Worm (Caenorhabditis elegans) whole organism, young adult: ENCODE measurements around the gene mrps-14.

Experiments used
- B0336.3 ChIP-seq: fragments of 200-800 bp; sonication (Bioruptor generic); IDR thresholded peaks from 2 replicates; pipeline ENCODE4 v1.3.6; 2022; ENCODE audit warnings: missing genetic modification characterization, missing compliant biosample characterization
- D2030.7 ChIP-seq: fragments of 200-800 bp; sonication (Bioruptor generic); IDR thresholded peaks from 2 replicates; pipeline ENCODE4 v1.3.6; 2022; ENCODE audit warnings: missing genetic modification reagents, missing genetic modification characterization, missing compliant biosample characterization
- F10E7.11 ChIP-seq: sonication (generic microtip); optimal IDR thresholded peaks from 2 replicates; lab custom pipeline; 2017; ENCODE audit warnings: mild to moderate bottlenecking, missing genetic modification characterization, moderate library complexity, missing compliant biosample characterization
- F33H1.4 ChIP-seq: fragments of 200-800 bp; sonication (Bioruptor generic); IDR thresholded peaks from 2 replicates; pipeline ENCODE4 v1.3.6; 2022; ENCODE audit warnings: missing genetic modification reagents, missing genetic modification characterization, missing compliant biosample characterization
- F39B2.1 ChIP-seq: fragments of 200-800 bp; sonication (Bioruptor generic); IDR thresholded peaks from 2 replicates; pipeline ENCODE4 v1.3.6; 2022; ENCODE audit warnings: missing genetic modification reagents, missing genetic modification characterization, missing compliant biosample characterization
- F49E8.2 ChIP-seq: sonication (generic microtip); optimal IDR thresholded peaks from 3 replicates; lab custom pipeline; 2017; ENCODE audit warnings: missing genetic modification characterization, mild to moderate bottlenecking, missing compliant biosample characterization, antibody characterized with exemption, moderate library complexity; ENCODE audit not compliant: insufficient read depth
- F55B11.4 ChIP-seq: sonication (generic microtip); optimal IDR thresholded peaks from 2 replicates; lab custom pipeline; 2016; ENCODE audit warnings: missing compliant biosample characterization, missing genetic modification characterization, borderline replicate concordance; ENCODE audit not compliant: insufficient read depth
- K11D2.4 ChIP-seq: fragments of 200-800 bp; sonication (Bioruptor generic); IDR thresholded peaks from 2 replicates; pipeline ENCODE4 v1.3.6; 2022; ENCODE audit warnings: missing genetic modification reagents, missing genetic modification characterization, missing compliant biosample characterization
- K12H6.12 ChIP-seq: fragments of 200-800 bp; sonication (Bioruptor generic); optimal IDR thresholded peaks from 2 replicates; lab custom pipeline; 2018; ENCODE audit warnings: mild to moderate bottlenecking, missing genetic modification characterization, missing compliant biosample characterization
- Y53G8AR.9 ChIP-seq: fragments of 200-800 bp; sonication (Bioruptor generic); conservative IDR thresholded peaks from 2 replicates; pipeline ENCODE4 v1.3.6; 2022; ENCODE audit warnings: missing genetic modification reagents, missing genetic modification characterization, missing compliant biosample characterization
- Y56A3A.18 ChIP-seq: fragments of 200-800 bp; sonication (Bioruptor generic); IDR thresholded peaks from 2 replicates; pipeline ENCODE4 v1.3.6; 2022; ENCODE audit warnings: missing genetic modification reagents, missing genetic modification characterization, missing compliant biosample characterization
- Y95B8A.8 ChIP-seq: fragments of 200-800 bp; sonication (Bioruptor generic); IDR thresholded peaks from 2 replicates; pipeline ENCODE4 v1.3.6; 2022; ENCODE audit warnings: missing genetic modification reagents, missing genetic modification characterization, missing compliant biosample characterization
- aptf-3 ChIP-seq: fragments of 200-800 bp; sonication (Bioruptor generic); IDR thresholded peaks from 2 replicates; pipeline ENCODE4 v1.3.6; 2022; ENCODE audit warnings: missing genetic modification characterization, missing compliant biosample characterization
- bed-1 ChIP-seq: fragments of 200-800 bp; sonication (Bioruptor generic); IDR thresholded peaks from 2 replicates; pipeline ENCODE4 v1.3.6; 2022; ENCODE audit warnings: missing genetic modification reagents, missing genetic modification characterization, missing compliant biosample characterization
- ccch-3 ChIP-seq: fragments of 200-800 bp; sonication (Bioruptor generic); optimal IDR thresholded peaks from 2 replicates; lab custom pipeline; 2018; ENCODE audit warnings: mild to moderate bottlenecking, missing genetic modification characterization, missing compliant biosample characterization
- cebp-1 ChIP-seq, 2 experiments: fragments of 200-800 bp in 1 of 2; sonication (Bioruptor generic) in 1 of 2; sonication (generic microtip) in 1 of 2; IDR thresholded peaks in 1 of 2; optimal IDR thresholded peaks in 1 of 2; 2 replicates each; pipeline versions ENCODE4 v1.3.6 to Lab custom; 2017 to 2022; ENCODE audit warnings: missing compliant biosample characterization in 2 of 2, missing genetic modification characterization in 2 of 2, mild to moderate bottlenecking in 1 of 2, missing genetic modification reagents in 1 of 2, moderate library complexity in 1 of 2
- cebp-2 ChIP-seq: fragments of 200-800 bp; sonication (Bioruptor generic); IDR thresholded peaks from 2 replicates; pipeline ENCODE4 v1.3.6; 2022; ENCODE audit warnings: missing genetic modification characterization, missing compliant biosample characterization
- ceh-100 ChIP-seq: fragments of 200-800 bp; sonication (Bioruptor generic); IDR thresholded peaks from 2 replicates; pipeline ENCODE4 v1.3.6; 2022; ENCODE audit warnings: missing genetic modification reagents, missing genetic modification characterization, missing compliant biosample characterization
- ceh-40 ChIP-seq: fragments of 200-800 bp; sonication (Bioruptor generic); IDR thresholded peaks from 2 replicates; pipeline ENCODE4 v1.3.6; 2022; ENCODE audit warnings: missing genetic modification characterization, missing compliant biosample characterization
- ceh-58 ChIP-seq: fragments of 200-800 bp; sonication (Bioruptor generic); IDR thresholded peaks from 2 replicates; pipeline ENCODE4 v1.3.6; 2022; ENCODE audit warnings: missing genetic modification characterization, missing compliant biosample characterization
- ceh-91 ChIP-seq: fragments of 200-800 bp; sonication (Bioruptor generic); IDR thresholded peaks from 2 replicates; pipeline ENCODE4 v1.3.6; 2022; ENCODE audit warnings: missing genetic modification reagents, missing genetic modification characterization, missing compliant biosample characterization
- egl-18 ChIP-seq: fragments of 200-800 bp; sonication (Bioruptor generic); IDR thresholded peaks from 2 replicates; pipeline ENCODE4 v1.3.6; 2022; ENCODE audit warnings: missing genetic modification reagents, missing genetic modification characterization, missing compliant biosample characterization
- egrh-3 ChIP-seq: fragments of 200-800 bp; sonication (Bioruptor generic); IDR thresholded peaks from 2 replicates; pipeline ENCODE4 v1.3.6; 2022; ENCODE audit warnings: missing genetic modification reagents, missing genetic modification characterization, missing compliant biosample characterization
- ekl-4 ChIP-seq: fragments of 200-800 bp; sonication (Bioruptor generic); IDR thresholded peaks from 2 replicates; pipeline ENCODE4 v1.3.6; 2022; ENCODE audit warnings: missing genetic modification reagents, missing genetic modification characterization, missing compliant biosample characterization
- hlh-26 ChIP-seq: fragments of 200-800 bp; sonication (Bioruptor generic); conservative IDR thresholded peaks from 2 replicates; pipeline ENCODE4 v1.3.6; 2022; ENCODE audit warnings: missing genetic modification reagents, missing genetic modification characterization, missing compliant biosample characterization
- let-607 ChIP-seq, 2 experiments: fragments of 200-800 bp in 1 of 2; sonication (Bioruptor generic) in 1 of 2; sonication (generic microtip) in 1 of 2; optimal IDR thresholded peaks; 2 replicates each; lab custom pipeline; 2016 to 2018; ENCODE audit warnings: mild to moderate bottlenecking in 2 of 2, missing compliant biosample characterization in 2 of 2, missing genetic modification characterization in 2 of 2, moderate library complexity in 2 of 2, missing genotype in 1 of 2
- lir-1 ChIP-seq: fragments of 200-800 bp; sonication (Bioruptor generic); conservative IDR thresholded peaks from 2 replicates; pipeline ENCODE4 v1.3.6; 2022; ENCODE audit warnings: missing genetic modification reagents, missing genetic modification characterization, missing compliant biosample characterization
- madf-3 ChIP-seq: fragments of 200-800 bp; sonication (Bioruptor generic); IDR thresholded peaks from 2 replicates; pipeline ENCODE4 v1.3.6; 2022; ENCODE audit warnings: missing genetic modification reagents, missing genetic modification characterization, missing compliant biosample characterization
- madf-6 ChIP-seq: fragments of 200-800 bp; sonication (Bioruptor generic); IDR thresholded peaks from 2 replicates; pipeline ENCODE4 v1.3.6; 2022; ENCODE audit warnings: missing genetic modification reagents, missing genetic modification characterization, missing compliant biosample characterization
- madf-8 ChIP-seq: fragments of 200-800 bp; sonication (Bioruptor generic); conservative IDR thresholded peaks from 2 replicates; pipeline ENCODE4 v1.3.6; 2022; ENCODE audit warnings: missing genetic modification reagents, missing genetic modification characterization, missing compliant biosample characterization
- rcor-1 ChIP-seq: fragments of 200-800 bp; sonication (Bioruptor generic); IDR thresholded peaks from 2 replicates; pipeline ENCODE4 v1.3.6; 2022; ENCODE audit warnings: missing genetic modification reagents, missing genetic modification characterization, missing compliant biosample characterization
- snpc-3.4 ChIP-seq: sonication (generic microtip); optimal IDR thresholded peaks from 2 replicates; lab custom pipeline; 2017; ENCODE audit warnings: missing genetic modification characterization, mild to moderate bottlenecking, missing compliant biosample characterization, antibody characterized with exemption, moderate library complexity, missing genotype, missing genetic modification reagents

The mrps-14 gene

DNA sequence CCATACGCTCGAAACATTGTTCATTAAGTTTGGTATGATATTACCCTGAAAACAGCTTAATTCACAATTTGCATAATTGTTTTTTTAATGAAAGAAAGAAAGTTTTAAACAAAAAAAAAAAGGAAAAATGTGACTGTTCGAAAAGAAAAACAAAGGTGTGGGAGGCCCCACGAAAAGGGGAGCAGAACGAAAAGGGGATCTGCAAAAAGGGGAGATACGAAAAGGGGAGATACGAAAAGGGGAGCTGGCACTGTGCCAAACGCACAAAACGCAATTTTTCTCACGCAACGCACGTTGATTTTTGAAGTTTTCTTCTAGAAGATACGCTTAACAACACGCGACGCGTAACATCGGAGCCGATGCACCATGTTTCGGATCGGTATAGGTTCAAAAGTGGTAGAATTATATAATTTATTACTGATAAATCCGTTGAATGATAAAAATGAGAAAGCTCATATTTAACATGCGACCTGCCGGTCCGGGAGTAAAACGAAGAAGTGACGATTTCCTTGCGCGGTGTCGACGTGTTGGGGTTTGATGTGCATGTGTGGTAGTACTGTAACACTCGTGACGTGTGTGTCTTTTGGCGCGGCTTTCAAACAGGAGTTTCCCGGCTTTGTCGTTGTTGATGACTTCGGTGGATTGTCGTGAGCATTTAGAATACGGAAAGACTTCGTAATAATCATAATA is 5.4 kb upstream of the mrps-14 start, which contains the start of gene nrde-2:
Gene nrde-2, minus strand, starts transcription at position 45 of the 690 bp plus-strand sequence.
- 0 out of 2 replicates have a peak, but pooled peaks have one; percentile 14 for TF ChIP-seq madf-8 (GFP tag; lab: Robert Waterston, UW)
- TF ChIP-seq egrh-3 (GFP tag; lab: Robert Waterston, UW): peak; percentile 67
- peak; percentile 15; the same call in 1 of the 2 replicates for TF ChIP-seq D2030.7 (GFP tag; lab: Robert Waterston, UW)
- 0 out of 2 replicates have a peak, but pooled peaks have one; percentile 39 for TF ChIP-seq lir-1 (GFP tag; lab: Robert Waterston, UW)
- TF ChIP-seq ceh-100 (GFP tag; lab: Robert Waterston, UW): peak; percentile 90
- peak; percentile 75 for TF ChIP-seq F33H1.4 (GFP tag; lab: Robert Waterston, UW)
- TF ChIP-seq K11D2.4 (GFP tag; lab: Robert Waterston, UW): 0 out of 2 replicates have a peak, but pooled peaks have one; percentile 44

DNA sequence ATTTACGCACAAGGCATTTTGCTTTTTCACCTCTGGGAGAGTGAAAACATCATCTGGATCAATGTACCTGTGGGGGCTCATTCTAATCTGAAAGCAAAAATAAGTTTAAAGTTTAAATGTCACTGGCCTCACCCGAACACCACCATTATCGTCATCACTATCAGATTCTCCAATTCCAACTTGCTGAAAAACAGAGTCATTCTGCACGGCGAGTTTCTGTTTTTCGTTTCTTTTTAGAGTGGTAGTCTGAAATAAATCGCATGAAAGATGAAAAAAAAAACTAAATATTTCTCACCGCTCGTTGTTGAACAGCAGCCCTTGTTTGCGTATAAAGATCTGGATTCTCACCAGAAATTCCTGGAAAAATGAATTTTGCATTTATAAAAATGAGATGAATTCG is 4.9 kb upstream of the mrps-14 start:
- TF ChIP-seq snpc-3.4 (tag; lab: Kevin White, UChicago) (peak; percentile 8), let-607 (tag; optimal IDR thresholded peaks at IDR 0.05; lab: Kevin White, UChicago) (no peak), bed-1 (0 out of 2 replicates have a peak, but pooled peaks have one; percentile 53), cebp-1 (GFP tag; IDR thresholded peaks at IDR 0.05; lab: Robert Waterston, UW) (no peak), cebp-1 (tag; optimal IDR thresholded peaks at IDR 0.05; lab: Kevin White, UChicago) (peak; percentile 13), egl-18 (GFP tag; lab: Robert Waterston, UW) (0 out of 2 replicates have a peak, but pooled peaks have one; percentile 42), Y95B8A.8 (GFP tag; lab: Robert Waterston, UW) (peak; percentile 30; the same call in 1 of the 2 replicates), ceh-91 (GFP tag; lab: Robert Waterston, UW) (no peak), madf-6 (GFP tag; lab: Robert Waterston, UW) (peak; percentile 51), F10E7.11 (tag; lab: Kevin White, UChicago) (peak; percentile 43), ccch-3 (GFP tag; lab: Kevin White, UChicago) (no peak), ceh-40 (GFP tag; lab: Robert Waterston, UW) (peak; percentile 41; the same call in 1 of the 2 replicates), ekl-4 (GFP tag; lab: Robert Waterston, UW) (0 out of 2 replicates have a peak, but pooled peaks have one; percentile 7), B0336.3 (GFP tag; lab: Robert Waterston, UW) (peak; percentile 15; the same call in 1 of the 2 replicates), aptf-3 (GFP tag; lab: Robert Waterston, UW) (0 out of 2 replicates have a peak, but pooled peaks have one; percentile 10), F49E8.2 (tag; lab: Kevin White, UChicago) (peak; percentile 52), madf-3 (GFP tag; lab: Robert Waterston, UW) (peak; percentile 67; the same call in 1 of the 2 replicates), cebp-2 (GFP tag; lab: Robert Waterston, UW) (no peak), hlh-26 (GFP tag; lab: Robert Waterston, UW) (no peak), Y53G8AR.9 (0 out of 2 replicates have a peak, but pooled peaks have one; percentile 17), ceh-58 (GFP tag; lab: Robert Waterston, UW) (peak; percentile 70; the same call in 1 of the 2 replicates), F39B2.1 (GFP tag; lab: Robert Waterston, UW) (no peak)

DNA sequence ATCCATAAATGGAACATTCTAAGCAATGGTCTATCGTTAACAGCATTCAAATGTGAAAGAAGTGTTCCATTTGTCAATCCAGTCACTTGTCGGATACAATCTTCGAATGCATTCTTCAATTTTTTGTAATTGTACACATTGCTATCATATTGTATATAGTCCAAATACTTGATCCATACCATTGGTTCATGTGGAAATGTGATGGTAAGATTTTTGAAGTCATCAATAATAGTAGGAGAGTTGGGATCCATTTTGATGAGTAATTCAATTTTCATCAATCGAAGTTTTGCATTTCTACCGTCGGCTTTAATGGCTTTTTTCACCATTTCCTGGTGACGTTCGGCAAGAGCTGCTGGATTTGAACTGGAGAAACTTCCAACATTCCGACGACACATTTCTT is 3.3 kb upstream of the mrps-14 start:
- no peak for TF ChIP-seq madf-3 (GFP tag; lab: Robert Waterston, UW)
- no peak for TF ChIP-seq ceh-100 (GFP tag; lab: Robert Waterston, UW)
- no peak for TF ChIP-seq rcor-1 (GFP tag; lab: Robert Waterston, UW)
- TF ChIP-seq ekl-4 (GFP tag; lab: Robert Waterston, UW): no peak
- TF ChIP-seq Y56A3A.18 (GFP tag; lab: Robert Waterston, UW): no peak
- no peak for TF ChIP-seq K12H6.12
- TF ChIP-seq F55B11.4 (tag; lab: Kevin White, UChicago): no peak
- no peak for TF ChIP-seq madf-8 (GFP tag; lab: Robert Waterston, UW)
